Worm (Caenorhabditis elegans) whole organism, L4 larva: ENCODE data around the gene seb-3.
A peak's percentile ranks its signal among the peaks of the same experiment; 100 is the strongest.

Experiments
- D1046.2 ChIP-seq: fragments of 200-800 bp; sonication (Bioruptor generic); IDR thresholded peaks from 2 replicates; pipeline ENCODE4 v1.3.6; 2022; ENCODE audit warnings: missing genetic modification characterization, missing compliant biosample characterization
- F10B5.3 ChIP-seq: sonication (generic microtip); optimal IDR thresholded peaks from 2 replicates; lab custom pipeline; 2016; ENCODE audit warnings: mild to moderate bottlenecking, missing genetic modification characterization, missing compliant biosample characterization
- F26F4.8 ChIP-seq: fragments of 200-800 bp; sonication (Bioruptor generic); conservative IDR thresholded peaks from 2 replicates; pipeline ENCODE4 v1.3.6; 2022; ENCODE audit warnings: missing genetic modification characterization, missing compliant biosample characterization
- F37D6.2 ChIP-seq: sonication (generic microtip); optimal IDR thresholded peaks from 2 replicates; lab custom pipeline; 2016; ENCODE audit warnings: mild to moderate bottlenecking, missing genetic modification characterization, missing compliant biosample characterization
- R02D3.7 ChIP-seq: fragments of 150-350 bp; sonication (generic microtip); optimal IDR thresholded peaks from 3 replicates; lab custom pipeline; 2014; ENCODE audit warnings: missing biosample characterization, missing genetic modification characterization
- T26A8.4 ChIP-seq: fragments of 200-800 bp; sonication (Bioruptor generic); IDR thresholded peaks from 2 replicates; pipeline ENCODE4 v1.3.6; 2022; ENCODE audit warnings: missing genetic modification characterization, missing compliant biosample characterization
- Y105C5A.15 ChIP-seq: fragments of 200-800 bp; sonication (Bioruptor generic); IDR thresholded peaks from 2 replicates; pipeline ENCODE4 v1.3.6; 2022; ENCODE audit warnings: missing genetic modification characterization, missing compliant biosample characterization
- Y5F2A.4 ChIP-seq: fragments of 200-800 bp; sonication (Bioruptor generic); optimal IDR thresholded peaks from 2 replicates; lab custom pipeline; 2018; ENCODE audit warnings: mild to moderate bottlenecking, missing genetic modification characterization, missing compliant biosample characterization
- ZK337.2 ChIP-seq: fragments of 200-800 bp; sonication (Bioruptor generic); IDR thresholded peaks from 2 replicates; pipeline ENCODE4 v1.3.6; 2022; ENCODE audit warnings: missing genetic modification reagents, missing genetic modification characterization, missing compliant biosample characterization
- aha-1 ChIP-seq: fragments of 150-350 bp; peaks from one replicate; lab custom pipeline; 2014; ENCODE audit warnings: missing biosample characterization, missing genetic modification characterization
- aly-2 ChIP-seq: sonication (generic microtip); optimal IDR thresholded peaks from 2 replicates; lab custom pipeline; 2018; ENCODE audit warnings: missing biosample characterization, missing genetic modification characterization
- ceh-28 ChIP-seq: fragments of 150-350 bp; optimal IDR thresholded peaks from 2 replicates; lab custom pipeline; 2014; ENCODE audit warnings: missing biosample characterization, missing genetic modification reagents, missing genetic modification characterization
- ceh-44 ChIP-seq: fragments of 200-800 bp; sonication (Bioruptor generic); IDR thresholded peaks from 2 replicates; pipeline ENCODE4 v1.3.6; 2022; ENCODE audit warnings: missing genetic modification reagents, missing genetic modification characterization, missing compliant biosample characterization
- ceh-82 ChIP-seq: sonication (generic microtip); optimal IDR thresholded peaks from 2 replicates; lab custom pipeline; 2017; ENCODE audit warnings: missing biosample characterization, missing genetic modification characterization
- ces-1 ChIP-seq: fragments of 150-350 bp; sonication (generic microtip); optimal IDR thresholded peaks from 4 replicates; lab custom pipeline; 2014; ENCODE audit warnings: missing biosample characterization, missing genetic modification reagents, missing genetic modification characterization
- dmd-9 ChIP-seq: fragments of 200-800 bp; sonication (Bioruptor generic); IDR thresholded peaks from 2 replicates; pipeline ENCODE4 v1.3.6; 2022; ENCODE audit warnings: missing genetic modification reagents, missing genetic modification characterization, missing compliant biosample characterization
- duxl-1 ChIP-seq: sonication (generic microtip); optimal IDR thresholded peaks from 2 replicates; lab custom pipeline; 2016; ENCODE audit warnings: mild to moderate bottlenecking, missing genetic modification characterization, moderate library complexity, missing compliant biosample characterization; ENCODE audit not compliant: poor library complexity
- dve-1 ChIP-seq: sonication (generic microtip); optimal IDR thresholded peaks from 2 replicates; lab custom pipeline; 2017; ENCODE audit warnings: antibody characterized with exemption, mild to moderate bottlenecking, missing genetic modification characterization, missing compliant biosample characterization; ENCODE audit not compliant: insufficient read depth
- gei-8 ChIP-seq: fragments of 200-800 bp; sonication (Bioruptor generic); optimal IDR thresholded peaks from 2 replicates; lab custom pipeline; 2018; ENCODE audit warnings: mild to moderate bottlenecking, missing genetic modification characterization, missing compliant biosample characterization
- hlh-11 ChIP-seq: fragments of 200-800 bp; sonication (Bioruptor generic); optimal IDR thresholded peaks from 2 replicates; lab custom pipeline; 2018; ENCODE audit warnings: mild to moderate bottlenecking, missing genetic modification characterization, missing compliant biosample characterization
- hmg-1.1 ChIP-seq: fragments of 200-800 bp; sonication (Bioruptor generic); IDR thresholded peaks from 2 replicates; pipeline ENCODE4 v1.3.6; 2022; ENCODE audit warnings: missing genetic modification reagents, missing genetic modification characterization, missing compliant biosample characterization
- jun-1 ChIP-seq: fragments of 150-350 bp; optimal IDR thresholded peaks from 2 replicates; lab custom pipeline; 2014; ENCODE audit warnings: missing biosample characterization, missing genetic modification reagents, missing genetic modification characterization
- lin-1 ChIP-seq: fragments of 200-800 bp; sonication (Bioruptor generic); IDR thresholded peaks from 2 replicates; pipeline ENCODE4 v1.3.6; 2022; ENCODE audit warnings: missing genetic modification reagents, missing genetic modification characterization, missing compliant biosample characterization
- lin-13 ChIP-seq: fragments of 150-350 bp; optimal IDR thresholded peaks from 2 replicates; lab custom pipeline; 2014; ENCODE audit warnings: missing biosample characterization, missing genetic modification reagents, missing genetic modification characterization
- lin-38 ChIP-seq: fragments of 200-800 bp; sonication (Bioruptor generic); IDR thresholded peaks from 2 replicates; pipeline ENCODE4 v1.3.6; 2022; ENCODE audit warnings: missing genetic modification reagents, missing genetic modification characterization, missing compliant biosample characterization
- lir-3 ChIP-seq: sonication (generic microtip); optimal IDR thresholded peaks from 2 replicates; lab custom pipeline; 2016; ENCODE audit warnings: mild to moderate bottlenecking, missing genetic modification characterization, missing compliant biosample characterization
- madf-5 ChIP-seq, 2 experiments: fragments of 200-800 bp; sonication (Bioruptor generic); IDR thresholded peaks; 2 replicates each; pipeline ENCODE4 v1.3.6; 2022; ENCODE audit warnings: missing compliant biosample characterization in 2 of 2, missing genetic modification characterization in 2 of 2
- mdl-1 ChIP-seq, 2 experiments: fragments of 150-350 bp in 1 of 2; sonication (generic microtip) in 1 of 2; optimal IDR thresholded peaks; 2 replicates each; lab custom pipeline; 2014 to 2017; ENCODE audit warnings: missing biosample characterization in 2 of 2, missing genetic modification characterization in 2 of 2
- mdt-29 ChIP-seq: fragments of 200-800 bp; sonication (Bioruptor generic); IDR thresholded peaks from 2 replicates; pipeline ENCODE4 v1.3.6; 2022; ENCODE audit warnings: missing genetic modification reagents, missing genetic modification characterization, missing compliant biosample characterization
- mep-1 ChIP-seq: fragments of 150-350 bp; sonication (generic microtip); optimal IDR thresholded peaks from 3 replicates; lab custom pipeline; 2014; ENCODE audit warnings: missing biosample characterization, missing genetic modification characterization
- mes-2 ChIP-seq: sonication (generic microtip); optimal IDR thresholded peaks from 2 replicates; lab custom pipeline; 2016; ENCODE audit warnings: missing genotype, mild to moderate bottlenecking, missing genetic modification characterization, missing compliant biosample characterization; ENCODE audit not compliant: poor library complexity, severe bottlenecking
- nhr-102 ChIP-seq: sonication (generic microtip); optimal IDR thresholded peaks from 2 replicates; lab custom pipeline; 2016; ENCODE audit warnings: mild to moderate bottlenecking, missing genetic modification characterization, moderate library complexity, missing compliant biosample characterization
- nhr-11 ChIP-seq: fragments of 150-350 bp; optimal IDR thresholded peaks from 2 replicates; lab custom pipeline; 2014; ENCODE audit warnings: missing biosample characterization, missing genetic modification characterization
- nhr-28 ChIP-seq: fragments of 150-350 bp; optimal IDR thresholded peaks from 2 replicates; lab custom pipeline; 2014; ENCODE audit warnings: missing biosample characterization, missing genetic modification characterization
- nhr-42 ChIP-seq: fragments of 200-800 bp; sonication (Bioruptor generic); IDR thresholded peaks from 2 replicates; pipeline ENCODE4 v1.3.6; 2022; ENCODE audit warnings: missing genetic modification characterization, missing compliant biosample characterization
- nhr-6 ChIP-seq: fragments of 150-350 bp; optimal IDR thresholded peaks from 2 replicates; lab custom pipeline; 2014; ENCODE audit warnings: missing biosample characterization, missing genetic modification characterization
- nhr-77 ChIP-seq: fragments of 150-350 bp; optimal IDR thresholded peaks from 2 replicates; lab custom pipeline; 2014; ENCODE audit warnings: missing biosample characterization, missing genetic modification characterization
- php-3 ChIP-seq: fragments of 200-800 bp; sonication (Bioruptor generic); IDR thresholded peaks from 2 replicates; pipeline ENCODE4 v1.3.6; 2022; ENCODE audit warnings: missing genetic modification reagents, missing genetic modification characterization, missing compliant biosample characterization
- pqm-1 ChIP-seq: sonication (generic microtip); optimal IDR thresholded peaks from 2 replicates; lab custom pipeline; 2017; ENCODE audit warnings: missing biosample characterization, missing genetic modification characterization
- saeg-2 ChIP-seq: fragments of 200-800 bp; sonication (Bioruptor generic); IDR thresholded peaks from 2 replicates; pipeline ENCODE4 v1.3.6; 2022; ENCODE audit warnings: missing genetic modification reagents, missing genetic modification characterization, missing compliant biosample characterization
- sdz-12 ChIP-seq: fragments of 200-800 bp; sonication (Bioruptor generic); optimal IDR thresholded peaks from 2 replicates; lab custom pipeline; 2018; ENCODE audit warnings: mild to moderate bottlenecking, missing genetic modification characterization, missing compliant biosample characterization
- set-16 ChIP-seq: fragments of 200-800 bp; sonication (Bioruptor generic); IDR thresholded peaks from 2 replicates; pipeline ENCODE4 v1.3.6; 2022; ENCODE audit warnings: missing genetic modification reagents, missing genetic modification characterization, missing compliant biosample characterization
- skn-1 ChIP-seq: fragments of 150-350 bp; optimal IDR thresholded peaks from 2 replicates; lab custom pipeline; 2014; ENCODE audit warnings: missing biosample characterization, missing genetic modification characterization
- snpc-1.2 ChIP-seq: fragments of 200-800 bp; sonication (Bioruptor generic); IDR thresholded peaks from 2 replicates; pipeline ENCODE4 v1.3.6; 2022; ENCODE audit warnings: missing genetic modification reagents, missing genetic modification characterization, missing compliant biosample characterization
- unc-62 ChIP-seq, 3 experiments: fragments of 150-350 bp in 1 of 3; sonication (generic microtip); optimal IDR thresholded peaks in 2 of 3; peaks in 1 of 3; 1 replicate in 1 of 3; 2 replicates in 2 of 3; lab custom pipeline; 2014 to 2017; ENCODE audit warnings: missing biosample characterization in 3 of 3, missing genetic modification characterization in 3 of 3, missing genetic modification reagents in 3 of 3, missing genotype in 1 of 3
- zip-11 ChIP-seq: fragments of 200-800 bp; sonication (Bioruptor generic); IDR thresholded peaks from 2 replicates; pipeline ENCODE4 v1.3.6; 2022; ENCODE audit warnings: missing genetic modification characterization, missing compliant biosample characterization
- zip-2 ChIP-seq: fragments of 150-350 bp; optimal IDR thresholded peaks from 2 replicates; lab custom pipeline; 2014; ENCODE audit warnings: missing biosample characterization, missing genetic modification characterization
- ztf-11 ChIP-seq: fragments of 150-350 bp; optimal IDR thresholded peaks from 2 replicates; lab custom pipeline; 2014; ENCODE audit warnings: missing biosample characterization, missing genetic modification characterization
- ztf-7 ChIP-seq: fragments of 150-350 bp; optimal IDR thresholded peaks from 2 replicates; lab custom pipeline; 2014; ENCODE audit warnings: missing biosample characterization, missing genetic modification characterization

Gene seb-3

DNA sequence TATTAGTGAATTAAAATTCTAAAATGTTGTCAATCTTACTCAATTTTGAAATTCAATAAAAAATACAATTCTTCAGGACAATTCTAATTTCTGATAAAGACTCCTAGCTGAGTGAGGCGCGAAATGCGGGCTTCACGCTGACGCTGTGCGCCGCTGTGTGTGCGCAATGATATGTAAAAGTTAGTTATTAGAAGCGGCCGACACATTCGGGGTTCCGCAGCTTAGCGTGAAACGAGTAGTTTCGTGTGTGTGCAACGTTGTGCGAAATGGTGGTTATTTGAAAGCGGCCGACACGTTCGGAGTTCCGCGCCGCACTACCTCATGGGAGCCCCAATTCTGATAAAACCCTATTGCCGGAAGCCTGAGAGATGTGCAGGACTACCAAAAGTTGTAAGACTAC lies 49.1 kb downstream of the seb-3 start (continued):
- TF ChIP-seq zip-2 (tag; lab: Kevin White, UChicago) (no peak), ztf-11 (tag; lab: Kevin White, UChicago) (no peak), mep-1 (no peak), zip-11 (GFP tag; lab: Robert Waterston, UW) (no peak), ceh-28 (tag; lab: Kevin White, UChicago) (no peak), ces-1 (no peak), nhr-6 (tag; lab: Kevin White, UChicago) (no peak), D1046.2 (no peak), T26A8.4 (GFP tag; lab: Robert Waterston, UW) (no peak), dve-1 (tag; lab: Kevin White, UChicago) (no peak), unc-62 (GFP tag; optimal IDR thresholded peaks at IDR 0.05 in 1 of 2; lab: Kevin White, UChicago) (no peak), unc-62 (tag; optimal IDR thresholded peaks at IDR 0.05; lab: Kevin White, UChicago) (no peak), aha-1 (tag; lab: Kevin White, UChicago) (peak; percentile 53), hmg-1.1 (GFP tag; lab: Robert Waterston, UW) (peak; percentile 33; the same call in 1 of the 2 replicates), hlh-11 (tag; lab: Kevin White, UChicago) (no peak), jun-1 (no peak), saeg-2 (0 out of 2 replicates have a peak, but pooled peaks have one; percentile 10), nhr-28 (tag; lab: Kevin White, UChicago) (no peak), duxl-1 (tag; lab: Kevin White, UChicago) (no peak), lin-38 (GFP tag; lab: Robert Waterston, UW) (no peak), snpc-1.2 (GFP tag; lab: Robert Waterston, UW) (no peak), nhr-11 (no peak), ceh-44 (GFP tag; lab: Robert Waterston, UW) (no peak)

DNA sequence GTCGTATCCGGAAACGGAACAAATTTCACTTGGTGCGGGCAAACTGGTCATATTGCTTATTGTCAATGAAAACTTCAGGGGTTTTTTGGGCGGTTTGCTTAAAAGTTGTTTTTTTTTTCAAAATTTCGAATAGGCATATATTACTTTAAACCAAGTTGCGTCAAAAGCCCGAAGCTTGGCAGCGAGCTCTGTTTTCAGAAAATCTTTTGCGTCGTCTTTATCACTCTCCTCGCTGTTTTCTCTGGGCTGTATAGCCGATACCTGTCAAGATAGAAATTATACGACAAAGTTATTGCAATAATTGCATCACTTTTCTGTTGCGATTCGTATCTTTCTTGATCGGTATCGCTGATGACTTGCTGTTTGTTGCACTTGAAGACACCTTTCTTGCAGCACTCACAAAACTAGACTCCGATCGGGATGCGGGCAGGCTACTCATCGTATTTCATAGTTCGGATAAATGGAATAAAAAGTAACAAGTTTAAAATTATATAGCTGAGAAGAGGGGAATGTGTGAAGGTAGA lies 50.0 kb downstream of the seb-3 start, which contains the start of the genes H40L08.3 and H40L08.9:
Gene H40L08.3, minus strand, starts transcription at position 51 of the 524 bp plus-strand sequence.
Gene H40L08.9, minus strand, starts transcription at position 439 of the 524 bp plus-strand sequence.
- peak; percentile 46; the same call in 1 of the 2 replicates for TF ChIP-seq php-3 (GFP tag; lab: Robert Waterston, UW)
- no peak for TF ChIP-seq F26F4.8 (GFP tag; lab: Robert Waterston, UW)
- peak; percentile 57 for TF ChIP-seq sdz-12
- no peak for TF ChIP-seq zip-11 (GFP tag; lab: Robert Waterston, UW)
- TF ChIP-seq ceh-44 (GFP tag; lab: Robert Waterston, UW): no peak
- no peak for TF ChIP-seq mdl-1 (tag; optimal IDR thresholded peaks at IDR 0.05; lab: Kevin White, UChicago)
- TF ChIP-seq aly-2 (tag; lab: Kevin White, UChicago): no peak
- peak; percentile 72 for TF ChIP-seq T26A8.4 (GFP tag; lab: Robert Waterston, UW)
- no peak for TF ChIP-seq ZK337.2 (GFP tag; lab: Robert Waterston, UW)
- TF ChIP-seq zip-2 (tag; lab: Kevin White, UChicago): no peak
- no peak for TF ChIP-seq duxl-1 (tag; lab: Kevin White, UChicago)
- no peak for TF ChIP-seq R02D3.7 (tag; lab: Kevin White, UChicago)
- no peak for TF ChIP-seq F37D6.2 (tag; lab: Kevin White, UChicago)
- no peak for TF ChIP-seq nhr-42 (GFP tag; lab: Robert Waterston, UW)
- no peak for TF ChIP-seq Y105C5A.15
- no peak for TF ChIP-seq set-16
- no peak for TF ChIP-seq dmd-9 (GFP tag; lab: Robert Waterston, UW)
- TF ChIP-seq lin-38 (GFP tag; lab: Robert Waterston, UW): 0 out of 2 replicates have a peak, but pooled peaks have one; percentile 5
- no peak for TF ChIP-seq F10B5.3 (tag; lab: Kevin White, UChicago)
- TF ChIP-seq mes-2 (tag; lab: Kevin White, UChicago): no peak
- no peak for TF ChIP-seq lin-1 (GFP tag; lab: Robert Waterston, UW)
- TF ChIP-seq aha-1 (tag; lab: Kevin White, UChicago): no peak
- no peak for TF ChIP-seq dve-1 (tag; lab: Kevin White, UChicago)
- TF ChIP-seq nhr-102 (tag; lab: Kevin White, UChicago): peak; percentile 30
- no peak for TF ChIP-seq skn-1 (tag; lab: Kevin White, UChicago)
- no peak for TF ChIP-seq nhr-77 (tag; lab: Kevin White, UChicago)
- no peak for TF ChIP-seq lir-3
- no peak for TF ChIP-seq gei-8 (GFP tag; lab: Kevin White, UChicago)
- no peak for TF ChIP-seq madf-5 (GFP tag; IDR thresholded peaks at IDR 0.05; lab: Robert Waterston, UW)
- peak; percentile 9 for TF ChIP-seq nhr-28 (tag; lab: Kevin White, UChicago)
- TF ChIP-seq Y5F2A.4 (GFP tag; lab: Kevin White, UChicago): no peak
- TF ChIP-seq mep-1: no peak
- TF ChIP-seq ztf-7: no peak
- no peak for TF ChIP-seq ztf-11 (tag; lab: Kevin White, UChicago)
- TF ChIP-seq ceh-82 (tag; lab: Kevin White, UChicago): no peak
- TF ChIP-seq mdt-29 (GFP tag; lab: Robert Waterston, UW): no peak
- no peak for TF ChIP-seq lin-13 (GFP tag; lab: Kevin White, UChicago)
- TF ChIP-seq pqm-1: no peak
